Worm (Caenorhabditis elegans) whole organism, midembryonic: ENCODE data around the gene M57.1.

Experiments used
- T22C8.4 ChIP-seq: fragments of 200-800 bp; sonication (Bioruptor generic); IDR thresholded peaks from 2 replicates; pipeline ENCODE4 v1.3.6; 2022; ENCODE audit warnings: missing genetic modification characterization, missing compliant biosample characterization
- cog-1 ChIP-seq: sonication (generic microtip); optimal IDR thresholded peaks from 2 replicates; lab custom pipeline; 2016; ENCODE audit warnings: missing genetic modification characterization, missing compliant biosample characterization
- flt-1 ChIP-seq: fragments of 200-800 bp; sonication (Bioruptor generic); IDR thresholded peaks from 2 replicates; pipeline ENCODE4 v1.3.6; 2022; ENCODE audit warnings: missing genetic modification characterization, missing compliant biosample characterization
- klf-2 ChIP-seq: fragments of 200-800 bp; sonication (Bioruptor generic); conservative IDR thresholded peaks from 2 replicates; pipeline ENCODE4 v1.3.6; 2022; ENCODE audit warnings: missing genetic modification reagents, missing genetic modification characterization, missing compliant biosample characterization
- med-1 ChIP-seq: sonication (generic microtip); optimal IDR thresholded peaks from 2 replicates; lab custom pipeline; 2017; ENCODE audit warnings: missing genetic modification characterization, mild to moderate bottlenecking, missing compliant biosample characterization, antibody characterized with exemption, missing genetic modification reagents; ENCODE audit not compliant: insufficient read depth
- ref-1 ChIP-seq: fragments of 200-800 bp; sonication (Bioruptor generic); conservative IDR thresholded peaks from 2 replicates; pipeline ENCODE4 v1.3.6; 2022; ENCODE audit warnings: missing genetic modification reagents, missing genetic modification characterization, missing compliant biosample characterization
- tab-1 ChIP-seq: fragments of 200-800 bp; sonication (Bioruptor generic); IDR thresholded peaks from 2 replicates; pipeline ENCODE4 v1.3.6; 2022; ENCODE audit warnings: missing genetic modification characterization, missing compliant biosample characterization
- ztf-23 ChIP-seq: fragments of 200-800 bp; sonication (Bioruptor generic); IDR thresholded peaks from 2 replicates; pipeline ENCODE4 v1.3.6; 2022; ENCODE audit warnings: missing genetic modification reagents, missing genetic modification characterization, missing compliant biosample characterization
- ztf-29 ChIP-seq: fragments of 200-800 bp; sonication (Bioruptor generic); IDR thresholded peaks from 2 replicates; pipeline ENCODE4 v1.3.6; 2022; ENCODE audit warnings: missing genetic modification reagents, missing genetic modification characterization, missing compliant biosample characterization

ce11 chrIV:3539253-3539652, 7.0 kb downstream of the M57.1 start:
- TF ChIP-seq ztf-23 (GFP tag; lab: Robert Waterston, UW) (no peak), T22C8.4 (no peak), cog-1 (tag; lab: Kevin White, UChicago) (no peak), klf-2 (no peak), flt-1 (GFP tag; lab: Robert Waterston, UW) (no peak), ref-1 (GFP tag; lab: Robert Waterston, UW) (no peak), ztf-29 (GFP tag; lab: Robert Waterston, UW) (no peak), med-1 (GFP tag; lab: Kevin White, UChicago) (no peak), tab-1 (GFP tag; lab: Robert Waterston, UW) (no peak)
